Worm (Caenorhabditis elegans) whole organism, mixed stage, embryonic: ENCODE results near the gene chin-1.

Experiments
- bed-3 ChIP-seq: fragments of 200-800 bp; sonication (Bioruptor generic); optimal IDR thresholded peaks from 3 replicates; lab custom pipeline; 2018; ENCODE audit warnings: mild to moderate bottlenecking, missing genetic modification characterization, moderate library complexity, missing compliant biosample characterization
- lin-13 ChIP-seq: fragments of 150-350 bp; optimal IDR thresholded peaks from 2 replicates; lab custom pipeline; 2014; ENCODE audit warnings: missing biosample characterization, missing genetic modification characterization
- pha-4 ChIP-seq: fragments of 150-350 bp; optimal IDR thresholded peaks from 2 replicates; lab custom pipeline; 2018; ENCODE audit warnings: missing biosample characterization, missing genetic modification reagents, missing genetic modification characterization
- snpc-4 ChIP-seq: fragments of 150-350 bp; optimal IDR thresholded peaks from 2 replicates; lab custom pipeline; 2014; ENCODE audit warnings: missing biosample characterization, missing genetic modification characterization
- unc-62 ChIP-seq: fragments of 150-350 bp; optimal IDR thresholded peaks from 2 replicates; lab custom pipeline; 2014; ENCODE audit warnings: missing biosample characterization, missing genetic modification reagents, missing genetic modification characterization

- TF ChIP-seq pha-4 (tag; lab: Kevin White, UChicago) (no peak), snpc-4 (tag; lab: Kevin White, UChicago) (no peak), unc-62 (GFP tag; lab: Kevin White, UChicago) (no peak), bed-3 (GFP tag; lab: Kevin White, UChicago) (no peak), lin-13 (tag; lab: Kevin White, UChicago) (no peak)
These were observed 15.3 kb upstream of the chin-1 start for ce11 chrIII:1052291-1052690.
